Worm (Caenorhabditis elegans): ENCODE results near the gene F31E8.4.

ce11 chrII:6749422-6749821 lies 50.5 kb downstream of the F31E8.4 start, which contains the start of gene F41G3.10:
- TF ChIP-seq elt-2 (tag; optimal IDR thresholded peaks at IDR 0.05), result no peak
- no peak for TF ChIP-seq nfya-1 (tag; optimal IDR thresholded peaks at IDR 0.05)
- TF ChIP-seq nhr-11 (tag; optimal IDR thresholded peaks at IDR 0.05), result no peak
- no peak for TF ChIP-seq madf-2 (tag; optimal IDR thresholded peaks at IDR 0.05)
- TF ChIP-seq pha-2 (tag; optimal IDR thresholded peaks at IDR 0.05), result no peak
- TF ChIP-seq npax-4 (tag; optimal IDR thresholded peaks at IDR 0.05), result no peak
- TF ChIP-seq dmd-4 (tag; optimal IDR thresholded peaks at IDR 0.05; ENCODE audit: borderline replicate concordance), result no peak
- no peak for TF ChIP-seq hlh-13 (GFP tag; optimal IDR thresholded peaks at IDR 0.05)
- TF ChIP-seq Y22D7AL.16 (tag; optimal IDR thresholded peaks at IDR 0.05), result no peak
